Fruit fly (Drosophila melanogaster) whole organism, embryonic: ENCODE data around the gene Cad88C.

Source experiments
- Abd-B ChIP-seq: fragments of 200-800 bp; sonication (Bioruptor generic); optimal IDR thresholded peaks from 2 replicates; lab custom pipeline; 2018; ENCODE audit warnings: missing biosample characterization, mild to moderate bottlenecking, missing genetic modification characterization, moderate library complexity
- Asciz ChIP-seq: fragments of 200-800 bp; sonication (Bioruptor generic); optimal IDR thresholded peaks from 2 replicates; lab custom pipeline; 2017; ENCODE audit warnings: missing biosample characterization, mild to moderate bottlenecking, missing genetic modification characterization, missing genetic modification reagents
- Atf-2 ChIP-seq: fragments of 200-800 bp; sonication (Bioruptor generic); optimal IDR thresholded peaks from 2 replicates; lab custom pipeline; 2016; ENCODE audit warnings: missing biosample characterization, missing genetic modification characterization
- CG10209 ChIP-seq: fragments of 200-800 bp; sonication (Bioruptor generic); optimal IDR thresholded peaks from 3 replicates; lab custom pipeline; 2017; ENCODE audit warnings: missing biosample characterization, mild to moderate bottlenecking, missing genetic modification characterization, missing genetic modification reagents
- CG11247 ChIP-seq: fragments of 200-800 bp; sonication (Bioruptor generic); IDR thresholded peaks from 2 replicates; pipeline ENCODE4 v1.3.6; 2022; ENCODE audit warnings: missing biosample characterization, missing genetic modification characterization
- CG12391 ChIP-seq: fragments of 200-800 bp; sonication (Bioruptor generic); optimal IDR thresholded peaks from 3 replicates; lab custom pipeline; 2018; ENCODE audit warnings: missing biosample characterization, mild to moderate bottlenecking, missing genetic modification characterization, moderate library complexity
- CG12659 ChIP-seq: fragments of 200-800 bp; sonication (Bioruptor generic); optimal IDR thresholded peaks from 3 replicates; lab custom pipeline; 2017; ENCODE audit warnings: mild to moderate bottlenecking, missing biosample characterization, missing genetic modification reagents, missing genetic modification characterization
- CG13624 ChIP-seq: fragments of 200-800 bp; sonication (Bioruptor generic); optimal IDR thresholded peaks from 2 replicates; lab custom pipeline; 2016; ENCODE audit warnings: missing biosample characterization, missing genetic modification characterization
- CG14667 ChIP-seq: fragments of 200-800 bp; sonication (Bioruptor generic); IDR thresholded peaks from 2 replicates; pipeline ENCODE4 v1.3.6; 2022; ENCODE audit warnings: missing biosample characterization, missing genetic modification characterization
- CG14710 ChIP-seq: fragments of 200-800 bp; sonication (Bioruptor generic); optimal IDR thresholded peaks from 3 replicates; lab custom pipeline; 2019; ENCODE audit warnings: missing biosample characterization, mild to moderate bottlenecking, missing genetic modification characterization, moderate library complexity
- CG15601 ChIP-seq: fragments of 200-800 bp; sonication (Bioruptor generic); optimal IDR thresholded peaks from 3 replicates; lab custom pipeline; 2019; ENCODE audit warnings: missing biosample characterization, mild to moderate bottlenecking, missing genetic modification characterization, moderate library complexity
- CG1603 ChIP-seq: fragments of 200-800 bp; sonication (Bioruptor generic); optimal IDR thresholded peaks from 2 replicates; lab custom pipeline; 2019; ENCODE audit warnings: missing biosample characterization, mild to moderate bottlenecking, missing genetic modification characterization, moderate library complexity
- CG4820 ChIP-seq: fragments of 200-800 bp; sonication (Bioruptor generic); optimal IDR thresholded peaks from 3 replicates; lab custom pipeline; 2016; ENCODE audit warnings: missing biosample characterization, missing genetic modification characterization
- CG7928 ChIP-seq: fragments of 200-800 bp; sonication (Bioruptor generic); optimal IDR thresholded peaks from 2 replicates; lab custom pipeline; 2017; ENCODE audit warnings: missing biosample characterization, mild to moderate bottlenecking, missing genetic modification characterization
- CG9727 ChIP-seq: fragments of 200-800 bp; sonication (Bioruptor generic); optimal IDR thresholded peaks from 3 replicates; lab custom pipeline; 2017; ENCODE audit warnings: missing biosample characterization, mild to moderate bottlenecking, missing genetic modification characterization
- CG9932 ChIP-seq: fragments of 200-800 bp; sonication (Bioruptor generic); IDR thresholded peaks from 2 replicates; pipeline ENCODE4 v1.3.6; 2022; ENCODE audit warnings: missing biosample characterization, missing genetic modification characterization
- Dp ChIP-seq: fragments of 200-800 bp; sonication (Bioruptor generic); optimal IDR thresholded peaks from 2 replicates; lab custom pipeline; 2018; ENCODE audit warnings: missing biosample characterization, mild to moderate bottlenecking, missing genetic modification characterization, moderate library complexity
- Dref ChIP-seq: fragments of 200-800 bp; sonication (Bioruptor generic); IDR thresholded peaks from 2 replicates; pipeline ENCODE4 v1.3.6; 2022; ENCODE audit warnings: missing biosample characterization, missing genetic modification characterization
- E2f1 ChIP-seq: fragments of 200-800 bp; sonication (Bioruptor generic); IDR thresholded peaks from 2 replicates; pipeline ENCODE4 v1.3.6; 2022; ENCODE audit warnings: missing biosample characterization, missing genetic modification characterization
- E2f2 ChIP-seq: fragments of 200-800 bp; sonication (Bioruptor generic); IDR thresholded peaks from 2 replicates; pipeline ENCODE4 v1.3.6; 2022; ENCODE audit warnings: missing biosample characterization, missing genetic modification characterization
- ERR ChIP-seq: fragments of 200-800 bp; sonication (Bioruptor generic); optimal IDR thresholded peaks from 2 replicates; lab custom pipeline; 2016; ENCODE audit warnings: missing biosample characterization, missing genetic modification characterization
- Elba2 ChIP-seq: fragments of 200-800 bp; sonication (Bioruptor generic); optimal IDR thresholded peaks from 3 replicates; lab custom pipeline; 2016; ENCODE audit warnings: missing biosample characterization, missing genetic modification characterization
- Ets97D ChIP-seq: fragments of 200-800 bp; sonication (Bioruptor generic); optimal IDR thresholded peaks from 3 replicates; lab custom pipeline; 2016; ENCODE audit warnings: missing biosample characterization, missing genetic modification characterization
- Fer1 ChIP-seq: fragments of 200-800 bp; sonication (Bioruptor generic); optimal IDR thresholded peaks from 2 replicates; lab custom pipeline; 2017; ENCODE audit warnings: missing biosample characterization, mild to moderate bottlenecking, missing genetic modification characterization
- HHEX ChIP-seq: fragments of 200-800 bp; sonication (Bioruptor generic); optimal IDR thresholded peaks from 3 replicates; lab custom pipeline; 2017; ENCODE audit warnings: missing biosample characterization, mild to moderate bottlenecking, missing genetic modification characterization, missing genetic modification reagents
- Hey ChIP-seq: fragments of 200-800 bp; sonication (Bioruptor generic); optimal IDR thresholded peaks from 3 replicates; lab custom pipeline; 2018; ENCODE audit warnings: missing biosample characterization, mild to moderate bottlenecking, missing genetic modification characterization
- HmgZ ChIP-seq: fragments of 200-800 bp; sonication (Bioruptor generic); optimal IDR thresholded peaks from 2 replicates; lab custom pipeline; 2018; ENCODE audit warnings: missing biosample characterization, mild to moderate bottlenecking, missing genetic modification characterization
- Kr ChIP-seq: fragments of 200-800 bp; sonication (Bioruptor generic); optimal IDR thresholded peaks from 2 replicates; lab custom pipeline; 2017; ENCODE audit warnings: missing biosample characterization, mild to moderate bottlenecking, missing genetic modification characterization
- Lim3 ChIP-seq: fragments of 200-800 bp; sonication (Bioruptor generic); IDR thresholded peaks from 2 replicates; pipeline ENCODE4 v1.3.6; 2022; ENCODE audit warnings: missing biosample characterization, missing genetic modification characterization
- Myb ChIP-seq: fragments of 200-800 bp; sonication (Bioruptor generic); optimal IDR thresholded peaks from 2 replicates; lab custom pipeline; 2016; ENCODE audit warnings: missing biosample characterization, missing genetic modification characterization
- Nf-YC ChIP-seq: fragments of 200-800 bp; optimal IDR thresholded peaks from 3 replicates; lab custom pipeline; 2019; ENCODE audit warnings: missing biosample characterization, mild to moderate bottlenecking, missing genetic modification characterization, moderate library complexity
- Sin3A ChIP-seq: fragments of >200 bp; optimal IDR thresholded peaks from 2 replicates; lab custom pipeline; 2018
- Sry-δ ChIP-seq: fragments of 200-800 bp; sonication (Bioruptor generic); optimal IDR thresholded peaks from 2 replicates; lab custom pipeline; 2016; ENCODE audit warnings: missing biosample characterization, missing genetic modification characterization
- Stat92E ChIP-seq, 3 experiments: fragments of >200 bp in 2 of 3; fragments of 200-800 bp in 1 of 3; sonication (Bioruptor generic) in 1 of 3; optimal IDR thresholded peaks; 2 replicates each; lab custom pipeline; 2017 to 2019; ENCODE audit warnings: missing biosample characterization in 3 of 3, missing genetic modification characterization in 3 of 3, mild to moderate bottlenecking in 1 of 3, moderate library complexity in 1 of 3
- YL-1 ChIP-seq: fragments of 200-800 bp; sonication (Bioruptor generic); optimal IDR thresholded peaks from 3 replicates; lab custom pipeline; 2017; ENCODE audit warnings: missing biosample characterization, mild to moderate bottlenecking, missing genetic modification characterization
- ab ChIP-seq: fragments of 200-800 bp; sonication (Bioruptor generic); optimal IDR thresholded peaks from 2 replicates; lab custom pipeline; 2016; ENCODE audit warnings: missing biosample characterization, missing genetic modification characterization
- aop ChIP-seq: fragments of 200-800 bp; sonication (Bioruptor generic); IDR thresholded peaks from 2 replicates; pipeline ENCODE4 v1.3.6; 2022; ENCODE audit warnings: missing biosample characterization, missing genetic modification characterization
- ato ChIP-seq: fragments of 200-800 bp; sonication (Bioruptor generic); IDR thresholded peaks from 2 replicates; pipeline ENCODE4 v1.3.6; 2022; ENCODE audit warnings: missing biosample characterization, missing genetic modification characterization; ENCODE audit not compliant: partially characterized antibody
- bsh ChIP-seq, 2 experiments: fragments of 200-800 bp; sonication (Bioruptor generic); optimal IDR thresholded peaks; 2 replicates each; lab custom pipeline; 2017 to 2018; ENCODE audit warnings: mild to moderate bottlenecking in 2 of 2, missing biosample characterization in 2 of 2, missing genetic modification characterization in 2 of 2, moderate library complexity in 1 of 2
- chinmo ChIP-seq: fragments of 200-800 bp; sonication (Bioruptor generic); IDR thresholded peaks from 4 replicates; pipeline ENCODE4 v1.3.6; 2022; ENCODE audit warnings: missing biosample characterization, missing genetic modification characterization; ENCODE audit not compliant: partially characterized antibody
- chm ChIP-seq: fragments of 200-800 bp; sonication (Bioruptor generic); IDR thresholded peaks from 2 replicates; pipeline ENCODE4 v1.3.6; 2022; ENCODE audit warnings: missing biosample characterization, missing genetic modification characterization
- dati ChIP-seq: fragments of 200-800 bp; sonication (Bioruptor generic); IDR thresholded peaks from 2 replicates; pipeline ENCODE4 v1.3.6; 2022; ENCODE audit warnings: missing biosample characterization, missing genetic modification characterization
- gsb-n ChIP-seq: fragments of 200-800 bp; sonication (Bioruptor generic); optimal IDR thresholded peaks from 3 replicates; lab custom pipeline; 2018; ENCODE audit warnings: missing biosample characterization, mild to moderate bottlenecking, missing genetic modification characterization
- hkb ChIP-seq, 2 experiments: fragments of 200-800 bp in 1 of 2; fragments of >200 bp in 1 of 2; sonication (Bioruptor generic) in 1 of 2; IDR thresholded peaks in 1 of 2; optimal IDR thresholded peaks in 1 of 2; 2 replicates each; pipeline versions ENCODE4 v1.3.6 to Lab custom; 2017 to 2022; ENCODE audit warnings: missing biosample characterization in 1 of 2, missing genetic modification characterization in 1 of 2
- insv ChIP-seq, 2 experiments: fragments of 200-800 bp; sonication (Bioruptor generic); optimal IDR thresholded peaks; 3 replicates each; lab custom pipeline; 2016 to 2018; ENCODE audit warnings: missing biosample characterization in 2 of 2, missing genetic modification characterization in 2 of 2
- nom ChIP-seq: fragments of 200-800 bp; sonication (Bioruptor generic); optimal IDR thresholded peaks from 2 replicates; lab custom pipeline; 2017; ENCODE audit warnings: missing biosample characterization, missing genetic modification characterization, mild to moderate bottlenecking, moderate library complexity, missing genetic modification reagents
- repo ChIP-seq: fragments of 200-800 bp; sonication (Bioruptor generic); optimal IDR thresholded peaks from 2 replicates; lab custom pipeline; 2016; ENCODE audit warnings: missing biosample characterization, missing genetic modification characterization
- tup ChIP-seq: fragments of 200-800 bp; sonication (Bioruptor generic); optimal IDR thresholded peaks from 2 replicates; lab custom pipeline; 2016; ENCODE audit warnings: missing biosample characterization, mild to moderate bottlenecking, missing genetic modification characterization, moderate library complexity
- vvl ChIP-seq: fragments of 200-800 bp; sonication (Bioruptor generic); IDR thresholded peaks from 2 replicates; pipeline ENCODE4 v1.3.6; 2022; ENCODE audit warnings: missing biosample characterization, missing genetic modification characterization
- zen2 ChIP-seq: fragments of 200-800 bp; sonication (Bioruptor generic); IDR thresholded peaks from 3 replicates; pipeline ENCODE4 v1.3.6; 2022; ENCODE audit warnings: missing biosample characterization, missing genetic modification characterization; ENCODE audit not compliant: partially characterized antibody

The Cad88C gene

DNA sequence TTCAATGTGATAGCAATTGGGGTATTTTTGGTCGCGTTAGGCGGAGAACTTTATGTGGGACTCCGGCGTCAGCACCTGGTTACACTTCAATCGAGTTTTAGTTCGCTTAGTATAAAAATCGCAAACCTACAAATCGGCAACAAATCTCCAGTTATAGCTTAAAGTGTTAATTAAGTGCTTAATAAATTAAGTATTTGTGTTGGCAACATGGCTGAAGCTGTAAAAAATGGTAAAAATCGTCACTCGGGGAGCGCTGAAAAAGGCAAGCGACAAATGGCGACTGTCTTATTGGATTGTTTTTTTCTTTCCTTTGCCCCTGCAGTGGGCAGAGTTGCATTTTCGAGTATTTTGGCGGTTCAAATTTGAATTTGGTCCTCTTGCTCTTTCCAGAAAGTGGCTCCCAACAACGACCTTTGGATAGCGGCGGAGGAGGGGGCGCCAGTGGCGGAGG lies 29.1 kb downstream of the Cad88C start, which contains the start of gene Hexim (continued):
- TF ChIP-seq CG15601 (tag; lab: Kevin White, UChicago) (peak; percentile 41), bsh (GFP tag; optimal IDR thresholded peaks at IDR 0.05; lab: Kevin White, UChicago) (peak in 1 of 2 experiments; percentile 29), Hey (tag; lab: Kevin White, UChicago) (no peak), HHEX (GFP tag; lab: Kevin White, UChicago) (no peak), chinmo (GFP tag; lab: Robert Waterston, UW) (0 out of 4 replicates have a peak, but pooled peaks have one; percentile 41), ERR (GFP tag; lab: Kevin White, UChicago) (no peak), Elba2 (GFP tag; lab: Kevin White, UChicago) (peak; percentile 89), CG12391 (peak; percentile 15), CG14667 (no peak), repo (GFP tag; lab: Kevin White, UChicago) (peak; percentile 38), tup (GFP tag; lab: Kevin White, UChicago) (no peak), CG9727 (no peak), CG14710 (peak; percentile 73), aop (GFP tag; lab: Robert Waterston, UW) (no peak), Asciz (GFP tag; lab: Kevin White, UChicago) (no peak), Myb (peak; percentile 59), CG12659 (GFP tag; lab: Kevin White, UChicago) (peak; percentile 75), Stat92E (GFP tag; optimal IDR thresholded peaks at IDR 0.05; lab: Kevin White, UChicago) (peak in 1 of 3 experiments; percentile 78), E2f2 (GFP tag; lab: Robert Waterston, UW) (peak; percentile 98), vvl (GFP tag; lab: Robert Waterston, UW) (peak; percentile 49; the same call in 1 of the 2 replicates), nom (peak; percentile 78), hkb (optimal IDR thresholded peaks at IDR 0.05; lab: Kevin White, UChicago) (peak; percentile 68), hkb (GFP tag; IDR thresholded peaks at IDR 0.05; lab: Robert Waterston, UW) (no peak), Sry-δ (peak; percentile 46), Kr (GFP tag; lab: Kevin White, UChicago) (no peak), CG7928 (no peak), YL-1 (GFP tag; lab: Kevin White, UChicago) (peak; percentile 77), CG4820 (GFP tag; lab: Kevin White, UChicago) (no peak), chm (no peak), CG9932 (GFP tag; lab: Robert Waterston, UW) (no peak), Nf-YC (tag; lab: Kevin White, UChicago) (peak; percentile 75), CG11247 (no peak), HmgZ (tag; lab: Kevin White, UChicago) (peak; percentile 38), Abd-B (GFP tag; lab: Kevin White, UChicago) (peak; percentile 2), Dp (peak; percentile 97), CG10209 (no peak), E2f1 (no peak), Sin3A (lab: Kevin White, UChicago) (peak; percentile 90), Ets97D (peak; percentile 83), CG1603 (tag; lab: Kevin White, UChicago) (peak; percentile 55), Fer1 (GFP tag; lab: Kevin White, UChicago) (peak; percentile 58), insv (GFP tag; optimal IDR thresholded peaks at IDR 0.05; lab: Kevin White, UChicago) (peak; percentile 39 to 95), gsb-n (tag; lab: Kevin White, UChicago) (no peak), Atf-2 (no peak), zen2 (no peak), dati (GFP tag; lab: Robert Waterston, UW) (no peak), ato (GFP tag; lab: Robert Waterston, UW) (peak; percentile 36; the same call in 1 of the 2 replicates), Dref (GFP tag; lab: Robert Waterston, UW) (peak; percentile 55), CG13624 (GFP tag; lab: Kevin White, UChicago) (peak; percentile 9), Lim3 (no peak), ab (GFP tag; lab: Kevin White, UChicago) (no peak)
